Worm (Caenorhabditis elegans) whole organism, L4 larva: ENCODE data around the gene R07E5.5.
"Not testable (repeated sequence)": the region's sequence is repeated elsewhere in the genome, so short reads cannot be mapped to it uniquely, and the experiment has no call there.

ENCODE experiments used
- F26F4.8 ChIP-seq: fragments of 200-800 bp; sonication (Bioruptor generic); conservative IDR thresholded peaks from 2 replicates; pipeline ENCODE4 v1.3.6; 2022; ENCODE audit warnings: missing genetic modification characterization, missing compliant biosample characterization
- F37D6.2 ChIP-seq: sonication (generic microtip); optimal IDR thresholded peaks from 2 replicates; lab custom pipeline; 2016; ENCODE audit warnings: mild to moderate bottlenecking, missing genetic modification characterization, missing compliant biosample characterization
- F44E2.7 ChIP-seq: fragments of 200-800 bp; sonication (Bioruptor generic); IDR thresholded peaks from 2 replicates; pipeline ENCODE4 v2.1.2; 2022; ENCODE audit warnings: missing genetic modification characterization, missing compliant biosample characterization
- T20F7.1 ChIP-seq: fragments of 200-800 bp; sonication (Bioruptor generic); optimal IDR thresholded peaks from 2 replicates; lab custom pipeline; 2018; ENCODE audit warnings: mild to moderate bottlenecking, missing genetic modification characterization, missing compliant biosample characterization
- T26A8.4 ChIP-seq: fragments of 200-800 bp; sonication (Bioruptor generic); IDR thresholded peaks from 2 replicates; pipeline ENCODE4 v1.3.6; 2022; ENCODE audit warnings: missing genetic modification characterization, missing compliant biosample characterization
- Y105C5A.15 ChIP-seq: fragments of 200-800 bp; sonication (Bioruptor generic); IDR thresholded peaks from 2 replicates; pipeline ENCODE4 v1.3.6; 2022; ENCODE audit warnings: missing genetic modification characterization, missing compliant biosample characterization
- Y5F2A.4 ChIP-seq: fragments of 200-800 bp; sonication (Bioruptor generic); optimal IDR thresholded peaks from 2 replicates; lab custom pipeline; 2018; ENCODE audit warnings: mild to moderate bottlenecking, missing genetic modification characterization, missing compliant biosample characterization
- ZK337.2 ChIP-seq: fragments of 200-800 bp; sonication (Bioruptor generic); IDR thresholded peaks from 2 replicates; pipeline ENCODE4 v1.3.6; 2022; ENCODE audit warnings: missing genetic modification reagents, missing genetic modification characterization, missing compliant biosample characterization
- ZK546.5 ChIP-seq, 2 experiments: sonication (generic microtip); optimal IDR thresholded peaks; 2 replicates each; lab custom pipeline; 2017; ENCODE audit warnings: missing biosample characterization in 2 of 2, missing genetic modification characterization in 2 of 2
- arid-1 ChIP-seq: fragments of 200-800 bp; sonication (Bioruptor generic); conservative IDR thresholded peaks from 2 replicates; pipeline ENCODE4 v1.3.6; 2022; ENCODE audit warnings: missing genetic modification reagents, missing genetic modification characterization, missing compliant biosample characterization
- ceh-32 ChIP-seq: sonication (generic microtip); optimal IDR thresholded peaks from 2 replicates; lab custom pipeline; 2016; ENCODE audit warnings: mild to moderate bottlenecking, missing genetic modification characterization, missing compliant biosample characterization; ENCODE audit not compliant: poor library complexity
- ceh-44 ChIP-seq: fragments of 200-800 bp; sonication (Bioruptor generic); IDR thresholded peaks from 2 replicates; pipeline ENCODE4 v1.3.6; 2022; ENCODE audit warnings: missing genetic modification reagents, missing genetic modification characterization, missing compliant biosample characterization
- ces-1 ChIP-seq: fragments of 150-350 bp; sonication (generic microtip); optimal IDR thresholded peaks from 4 replicates; lab custom pipeline; 2014; ENCODE audit warnings: missing biosample characterization, missing genetic modification reagents, missing genetic modification characterization
- ctbp-1 ChIP-seq: fragments of 200-800 bp; sonication (Bioruptor generic); IDR thresholded peaks from 2 replicates; pipeline ENCODE4 v1.3.6; 2022; ENCODE audit warnings: missing genetic modification reagents, missing genetic modification characterization, missing compliant biosample characterization
- daf-12 ChIP-seq: fragments of 150-350 bp; optimal IDR thresholded peaks from 2 replicates; lab custom pipeline; 2014; ENCODE audit warnings: missing biosample characterization, missing genetic modification reagents, missing genetic modification characterization
- daf-16 ChIP-seq, 3 experiments: sonication (generic microtip); optimal IDR thresholded peaks; 2 replicates each; lab custom pipeline; 2016 to 2017; ENCODE audit warnings: missing genetic modification characterization in 3 of 3, missing genetic modification reagents in 3 of 3, mild to moderate bottlenecking in 2 of 3, missing compliant biosample characterization in 2 of 3, missing biosample characterization in 1 of 3, moderate library complexity in 1 of 3
- daf-19 ChIP-seq: fragments of 200-800 bp; sonication (Bioruptor generic); conservative IDR thresholded peaks from 2 replicates; pipeline ENCODE4 v1.3.6; 2022; ENCODE audit warnings: missing genetic modification characterization, missing compliant biosample characterization
- egl-27 ChIP-seq: sonication (generic microtip); optimal IDR thresholded peaks from 3 replicates; lab custom pipeline; 2017; ENCODE audit warnings: missing biosample characterization, missing genetic modification reagents, missing genetic modification characterization
- egl-43 ChIP-seq: fragments of 200-800 bp; sonication (Bioruptor generic); IDR thresholded peaks from 2 replicates; pipeline ENCODE4 v1.3.6; 2022; ENCODE audit warnings: missing genetic modification reagents, missing genetic modification characterization, missing compliant biosample characterization
- gei-8 ChIP-seq: fragments of 200-800 bp; sonication (Bioruptor generic); optimal IDR thresholded peaks from 2 replicates; lab custom pipeline; 2018; ENCODE audit warnings: mild to moderate bottlenecking, missing genetic modification characterization, missing compliant biosample characterization
- jun-1 ChIP-seq: fragments of 150-350 bp; optimal IDR thresholded peaks from 2 replicates; lab custom pipeline; 2014; ENCODE audit warnings: missing biosample characterization, missing genetic modification reagents, missing genetic modification characterization
- lin-1 ChIP-seq: fragments of 200-800 bp; sonication (Bioruptor generic); IDR thresholded peaks from 2 replicates; pipeline ENCODE4 v1.3.6; 2022; ENCODE audit warnings: missing genetic modification reagents, missing genetic modification characterization, missing compliant biosample characterization
- lir-3 ChIP-seq: sonication (generic microtip); optimal IDR thresholded peaks from 2 replicates; lab custom pipeline; 2016; ENCODE audit warnings: mild to moderate bottlenecking, missing genetic modification characterization, missing compliant biosample characterization
- madf-5 ChIP-seq, 2 experiments: fragments of 200-800 bp; sonication (Bioruptor generic); IDR thresholded peaks; 2 replicates each; pipeline ENCODE4 v1.3.6; 2022; ENCODE audit warnings: missing compliant biosample characterization in 2 of 2, missing genetic modification characterization in 2 of 2
- madf-9 ChIP-seq: fragments of 200-800 bp; sonication (Bioruptor generic); conservative IDR thresholded peaks from 2 replicates; pipeline ENCODE4 v1.3.6; 2022; ENCODE audit warnings: missing genetic modification reagents, missing genetic modification characterization, missing compliant biosample characterization
- mdl-1 ChIP-seq, 2 experiments: fragments of 150-350 bp in 1 of 2; sonication (generic microtip) in 1 of 2; optimal IDR thresholded peaks; 2 replicates each; lab custom pipeline; 2014 to 2017; ENCODE audit warnings: missing biosample characterization in 2 of 2, missing genetic modification characterization in 2 of 2
- mdt-29 ChIP-seq: fragments of 200-800 bp; sonication (Bioruptor generic); IDR thresholded peaks from 2 replicates; pipeline ENCODE4 v1.3.6; 2022; ENCODE audit warnings: missing genetic modification reagents, missing genetic modification characterization, missing compliant biosample characterization
- mxl-3 ChIP-seq: fragments of 200-800 bp; sonication (Bioruptor generic); optimal IDR thresholded peaks from 2 replicates; lab custom pipeline; 2018; ENCODE audit warnings: mild to moderate bottlenecking, missing genetic modification characterization, missing compliant biosample characterization
- nhr-11 ChIP-seq: fragments of 150-350 bp; optimal IDR thresholded peaks from 2 replicates; lab custom pipeline; 2014; ENCODE audit warnings: missing biosample characterization, missing genetic modification characterization
- nhr-111 ChIP-seq: fragments of 200-800 bp; sonication (Bioruptor generic); optimal IDR thresholded peaks from 2 replicates; lab custom pipeline; 2018; ENCODE audit warnings: mild to moderate bottlenecking, missing genetic modification characterization, missing compliant biosample characterization
- nhr-25 ChIP-seq: sonication (generic microtip); optimal IDR thresholded peaks from 2 replicates; lab custom pipeline; 2017; ENCODE audit warnings: missing genetic modification characterization, mild to moderate bottlenecking, missing compliant biosample characterization, antibody characterized with exemption, moderate library complexity, borderline replicate concordance; ENCODE audit not compliant: insufficient read depth
- nhr-28 ChIP-seq: fragments of 150-350 bp; optimal IDR thresholded peaks from 2 replicates; lab custom pipeline; 2014; ENCODE audit warnings: missing biosample characterization, missing genetic modification characterization
- nhr-41 ChIP-seq: fragments of 200-800 bp; sonication (Bioruptor generic); IDR thresholded peaks from 2 replicates; pipeline ENCODE4 v1.3.6; 2022; ENCODE audit warnings: missing genetic modification reagents, missing genetic modification characterization, missing compliant biosample characterization
- nhr-77 ChIP-seq: fragments of 150-350 bp; optimal IDR thresholded peaks from 2 replicates; lab custom pipeline; 2014; ENCODE audit warnings: missing biosample characterization, missing genetic modification characterization
- pha-4 ChIP-seq, 2 experiments: fragments of 150-350 bp in 1 of 2; fragments of 200-800 bp in 1 of 2; sonication (Bioruptor generic) in 1 of 2; IDR thresholded peaks in 1 of 2; optimal IDR thresholded peaks in 1 of 2; 2 replicates each; pipeline versions ENCODE4 v1.3.6 to Lab custom; 2014 to 2022; ENCODE audit warnings: missing genetic modification characterization in 2 of 2, missing genetic modification reagents in 2 of 2, missing biosample characterization in 1 of 2, missing compliant biosample characterization in 1 of 2
- php-3 ChIP-seq: fragments of 200-800 bp; sonication (Bioruptor generic); IDR thresholded peaks from 2 replicates; pipeline ENCODE4 v1.3.6; 2022; ENCODE audit warnings: missing genetic modification reagents, missing genetic modification characterization, missing compliant biosample characterization
- pqm-1 ChIP-seq: sonication (generic microtip); optimal IDR thresholded peaks from 2 replicates; lab custom pipeline; 2017; ENCODE audit warnings: missing biosample characterization, missing genetic modification characterization
- rbr-2 ChIP-seq: sonication (generic microtip); optimal IDR thresholded peaks from 2 replicates; lab custom pipeline; 2016; ENCODE audit warnings: missing genotype, missing genetic modification characterization, missing compliant biosample characterization
- sdz-12 ChIP-seq: fragments of 200-800 bp; sonication (Bioruptor generic); optimal IDR thresholded peaks from 2 replicates; lab custom pipeline; 2018; ENCODE audit warnings: mild to moderate bottlenecking, missing genetic modification characterization, missing compliant biosample characterization
- set-16 ChIP-seq: fragments of 200-800 bp; sonication (Bioruptor generic); IDR thresholded peaks from 2 replicates; pipeline ENCODE4 v1.3.6; 2022; ENCODE audit warnings: missing genetic modification reagents, missing genetic modification characterization, missing compliant biosample characterization
- snpc-1.2 ChIP-seq: fragments of 200-800 bp; sonication (Bioruptor generic); IDR thresholded peaks from 2 replicates; pipeline ENCODE4 v1.3.6; 2022; ENCODE audit warnings: missing genetic modification reagents, missing genetic modification characterization, missing compliant biosample characterization
- snpc-4 ChIP-seq: fragments of 150-350 bp; optimal IDR thresholded peaks from 2 replicates; lab custom pipeline; 2014; ENCODE audit warnings: missing biosample characterization, missing genetic modification characterization
- tra-1 ChIP-seq: fragments of 200-800 bp; sonication (Bioruptor generic); IDR thresholded peaks from 2 replicates; pipeline ENCODE4 v1.3.6; 2022; ENCODE audit warnings: missing genetic modification reagents, missing genetic modification characterization, missing compliant biosample characterization
- unc-130 ChIP-seq: sonication (generic microtip); optimal IDR thresholded peaks from 2 replicates; lab custom pipeline; 2016; ENCODE audit warnings: missing genetic modification reagents, missing genetic modification characterization, missing compliant biosample characterization
- zag-1 ChIP-seq: fragments of 150-350 bp; optimal IDR thresholded peaks from 2 replicates; lab custom pipeline; 2014; ENCODE audit warnings: missing biosample characterization, missing genetic modification characterization
- zfp-3 ChIP-seq: fragments of 200-800 bp; sonication (Bioruptor generic); conservative IDR thresholded peaks from 2 replicates; pipeline ENCODE4 v1.3.6; 2022; ENCODE audit warnings: missing genetic modification reagents, missing genetic modification characterization, missing compliant biosample characterization

R07E5.5 gene

ce11 chrIII:4426711-4427218 is 29.6 kb downstream of the R07E5.5 start (continued):
- TF ChIP-seq Y105C5A.15 (GFP tag; lab: Robert Waterston, UW), result peak; percentile 57; the same call in 1 of the 2 replicates
- 0 out of 2 replicates have a peak, but pooled peaks have one; percentile 83 for TF ChIP-seq F44E2.7 (GFP tag; lab: Robert Waterston, UW)
- peak; percentile 60 to 80; a peak in 2 of 4 replicates for TF ChIP-seq madf-5 (GFP tag; IDR thresholded peaks at IDR 0.05; lab: Robert Waterston, UW)
- 0 out of 2 replicates have a peak, but pooled peaks have one; percentile 40 for TF ChIP-seq ceh-44
- TF ChIP-seq snpc-4 (tag; lab: Kevin White, UChicago), result peak; percentile 82
- peak; percentile 83 for TF ChIP-seq T26A8.4 (GFP tag; lab: Robert Waterston, UW)
- TF ChIP-seq nhr-41 (GFP tag; lab: Robert Waterston, UW), result 0 out of 2 replicates have a peak, but pooled peaks have one; percentile 28
- TF ChIP-seq egl-43 (GFP tag; lab: Robert Waterston, UW), result peak; percentile 93
- peak; percentile 90 for TF ChIP-seq pha-4 (GFP tag; IDR thresholded peaks at IDR 0.05; lab: Robert Waterston, UW)
- not testable (repeated sequence) for TF ChIP-seq pha-4 (tag; optimal IDR thresholded peaks at IDR 0.05; lab: Kevin White, UChicago)
- TF ChIP-seq lin-1, result peak; percentile 73; the same call in 1 of the 2 replicates
- TF ChIP-seq snpc-1.2, result peak; percentile 86
- peak; percentile 79 for TF ChIP-seq php-3 (GFP tag; lab: Robert Waterston, UW)
- TF ChIP-seq madf-9 (GFP tag; lab: Robert Waterston, UW), result peak; percentile 85

- TF ChIP-seq ZK337.2 (GFP tag; lab: Robert Waterston, UW), result no peak
- TF ChIP-seq daf-12 (tag; lab: Kevin White, UChicago), result no peak
- TF ChIP-seq nhr-28 (tag; lab: Kevin White, UChicago), result no peak
- TF ChIP-seq nhr-111 (GFP tag; lab: Kevin White, UChicago), result no peak
- peak; percentile 80 for TF ChIP-seq arid-1 (GFP tag; lab: Robert Waterston, UW)
- no peak for TF ChIP-seq mdt-29 (GFP tag; lab: Robert Waterston, UW)
- TF ChIP-seq ceh-32 (tag; lab: Kevin White, UChicago), result no peak
- TF ChIP-seq mxl-3 (GFP tag; lab: Kevin White, UChicago), result no peak
- peak; percentile 70; the same call in 1 of the 2 replicates for TF ChIP-seq ctbp-1
- no peak for TF ChIP-seq jun-1 (tag; lab: Kevin White, UChicago)
- no peak for TF ChIP-seq ZK546.5 (tag; optimal IDR thresholded peaks at IDR 0.05; lab: Kevin White, UChicago)
- no peak for TF ChIP-seq nhr-77 (tag; lab: Kevin White, UChicago)
- no peak for TF ChIP-seq set-16 (GFP tag; lab: Robert Waterston, UW)
- TF ChIP-seq gei-8 (GFP tag; lab: Kevin White, UChicago), result no peak
- TF ChIP-seq tra-1 (GFP tag; lab: Robert Waterston, UW), result peak; percentile 32; the same call in 1 of the 2 replicates
- TF ChIP-seq zag-1, result no peak
- 0 out of 2 replicates have a peak, but pooled peaks have one; percentile 27 for TF ChIP-seq zfp-3 (GFP tag; lab: Robert Waterston, UW)
- TF ChIP-seq nhr-25 (tag; lab: Kevin White, UChicago), result no peak
- TF ChIP-seq mdl-1 (tag; optimal IDR thresholded peaks at IDR 0.05; lab: Kevin White, UChicago), result no peak
- TF ChIP-seq T20F7.1 (GFP tag; lab: Kevin White, UChicago), result no peak
- TF ChIP-seq egl-27 (tag; lab: Kevin White, UChicago), result no peak
- peak; percentile 34 for TF ChIP-seq unc-130 (GFP tag; lab: Kevin White, UChicago)
- TF ChIP-seq nhr-11 (tag; lab: Kevin White, UChicago), result no peak
- TF ChIP-seq sdz-12 (GFP tag; lab: Kevin White, UChicago), result peak; percentile 7
- no peak for TF ChIP-seq lir-3
- TF ChIP-seq T26A8.4 (GFP tag; lab: Robert Waterston, UW), result peak; percentile 59
- peak in 1 of 2 experiments; percentile 5 for TF ChIP-seq daf-16 (GFP tag; optimal IDR thresholded peaks at IDR 0.05; lab: Kevin White, UChicago)
- TF ChIP-seq daf-16 (tag; optimal IDR thresholded peaks at IDR 0.05; lab: Kevin White, UChicago), result peak; percentile 56
- no peak for TF ChIP-seq ces-1 (GFP tag; lab: Kevin White, UChicago)
- no peak for TF ChIP-seq Y5F2A.4 (GFP tag; lab: Kevin White, UChicago)
- TF ChIP-seq snpc-4 (tag; lab: Kevin White, UChicago), result peak; percentile 21
- TF ChIP-seq F26F4.8 (GFP tag; lab: Robert Waterston, UW), result peak; percentile 60; the same call in 1 of the 2 replicates
- TF ChIP-seq rbr-2 (tag; lab: Kevin White, UChicago), result no peak
- TF ChIP-seq F37D6.2 (tag; lab: Kevin White, UChicago), result no peak
- TF ChIP-seq daf-19, result peak; percentile 86
- TF ChIP-seq pqm-1, result no peak
- no peak for TF ChIP-seq ceh-44
- TF ChIP-seq snpc-1.2, result no peak
- peak; percentile 85 for TF ChIP-seq egl-43 (GFP tag; lab: Robert Waterston, UW)
These were observed 31.6 kb downstream of the R07E5.5 start for ce11 chrIII:4428797-4429196.
